Fruit fly (Drosophila melanogaster) whole organism, prepupa: ENCODE results near the gene CG42834.

Experiments used
- CG6808 ChIP-seq: fragments of 200-800 bp; sonication (Bioruptor generic); optimal IDR thresholded peaks from 3 replicates; lab custom pipeline; 2017; ENCODE audit warnings: missing biosample characterization, missing genetic modification characterization, mild to moderate bottlenecking, moderate library complexity, missing genetic modification reagents
- CG7368 ChIP-seq: fragments of 200-800 bp; sonication (Bioruptor generic); optimal IDR thresholded peaks from 3 replicates; lab custom pipeline; 2016; ENCODE audit warnings: missing biosample characterization, missing genetic modification characterization
- CG8632 ChIP-seq: fragments of 200-800 bp; sonication (Bioruptor generic); optimal IDR thresholded peaks from 3 replicates; lab custom pipeline; 2016; ENCODE audit warnings: missing biosample characterization, missing genetic modification characterization
- OdsH ChIP-seq: fragments of 200-800 bp; sonication (Bioruptor generic); optimal IDR thresholded peaks from 3 replicates; lab custom pipeline; 2016; ENCODE audit warnings: missing biosample characterization, missing genetic modification characterization
- Sox102F ChIP-seq: fragments of 200-800 bp; sonication (Bioruptor generic); optimal IDR thresholded peaks from 2 replicates; lab custom pipeline; 2016; ENCODE audit warnings: missing biosample characterization, mild to moderate bottlenecking, missing genetic modification characterization
- acj6 ChIP-seq: fragments of 200-800 bp; sonication (Bioruptor generic); optimal IDR thresholded peaks from 3 replicates; lab custom pipeline; 2016; ENCODE audit warnings: missing biosample characterization, missing genetic modification characterization
- eg ChIP-seq: fragments of 200-800 bp; sonication (Bioruptor generic); IDR thresholded peaks from 3 replicates; pipeline ENCODE4 v1.3.6; 2022; ENCODE audit warnings: missing biosample characterization, missing genetic modification characterization
- vri ChIP-seq: fragments of 200-800 bp; sonication (Bioruptor generic); optimal IDR thresholded peaks from 3 replicates; lab custom pipeline; 2016; ENCODE audit warnings: missing biosample characterization, mild to moderate bottlenecking, missing genetic modification characterization

DNA sequence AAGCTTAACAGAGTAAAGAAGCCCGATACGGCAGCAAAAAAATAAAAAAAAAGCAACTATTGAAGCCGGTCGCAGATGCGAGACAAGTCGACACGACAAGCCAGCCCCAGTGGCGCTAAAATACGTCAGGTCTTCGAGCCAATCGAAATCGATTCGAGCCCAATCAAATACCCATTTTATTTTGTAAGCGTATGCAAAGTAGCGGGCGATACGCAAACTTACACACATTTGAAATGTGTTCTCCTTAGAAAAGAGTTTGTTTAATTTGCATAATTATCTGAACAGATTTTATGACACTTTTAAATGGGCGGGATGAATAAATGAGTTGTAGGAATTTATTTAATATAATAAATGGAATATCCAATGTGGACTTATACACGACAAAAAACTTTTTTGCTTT, 29.1 kb downstream of the CG42834 start:
- TF ChIP-seq acj6 (GFP tag; lab: Kevin White, UChicago) = no peak
- no peak for TF ChIP-seq Sox102F (GFP tag; lab: Kevin White, UChicago)
- no peak for TF ChIP-seq CG7368 (GFP tag; lab: Kevin White, UChicago)
- no peak for TF ChIP-seq CG8632
- TF ChIP-seq eg = no peak
- TF ChIP-seq CG6808 (GFP tag; lab: Kevin White, UChicago) = no peak
- no peak for TF ChIP-seq vri (GFP tag; lab: Kevin White, UChicago)
- no peak for TF ChIP-seq OdsH (GFP tag; lab: Kevin White, UChicago)
